Fruit fly (Drosophila melanogaster): ENCODE results near the gene CG31668.
A peak's percentile ranks its signal among the peaks of the same experiment; 100 is the strongest.

Gene CG31668

DNA sequence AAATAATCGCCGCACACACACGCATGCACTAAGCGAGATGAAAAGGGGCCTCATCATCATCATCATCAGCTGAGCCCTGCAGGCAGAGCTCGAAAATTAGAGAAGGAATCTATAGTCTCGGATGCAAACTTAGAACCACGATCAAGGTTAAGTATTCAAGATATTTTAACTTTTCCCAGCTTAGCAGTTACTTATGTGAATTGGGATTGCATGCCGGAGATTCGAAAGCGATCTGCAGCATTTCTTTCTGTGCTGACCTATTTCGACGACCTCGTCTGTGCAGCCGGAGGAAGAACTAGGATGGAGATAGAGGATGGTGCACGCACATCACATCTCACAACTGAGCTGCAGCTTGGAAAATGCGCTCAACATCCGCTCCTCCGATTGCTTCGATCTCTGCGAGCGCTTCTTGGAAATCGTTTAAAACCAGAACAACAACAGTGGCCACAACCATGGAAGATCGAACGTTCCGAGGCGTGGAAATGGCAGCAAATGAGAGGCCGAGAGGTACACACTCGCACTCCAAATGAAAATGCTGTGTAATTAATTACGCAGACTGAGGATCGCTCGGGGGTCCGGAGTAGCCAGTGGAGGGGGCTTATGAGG, 23.1 kb downstream of the CG31668 start (continued):
- TF ChIP-seq Bgb (GFP tag; IDR thresholded peaks at IDR 0.05; ENCODE audit: partially characterized antibody) (no peak), CG4360 (GFP tag; IDR thresholded peaks at IDR 0.05) (peak; percentile 49), Sry-β (GFP tag; optimal IDR thresholded peaks at IDR 0.05) (no peak), CG3281 (GFP tag; optimal IDR thresholded peaks at IDR 0.05) (no peak), sens (GFP tag) (peak; percentile 97), Hr3 (GFP tag; optimal IDR thresholded peaks at IDR 0.05) (peak; percentile 50), CG15601 (tag; optimal IDR thresholded peaks at IDR 0.05) (peak; percentile 56), CG7839 (tag; optimal IDR thresholded peaks at IDR 0.05) (peak; percentile 67), CG6813 (GFP tag; optimal IDR thresholded peaks at IDR 0.05) (peak; percentile 58), Elba2 (GFP tag; optimal IDR thresholded peaks at IDR 0.05) (peak; percentile 56), H15 (GFP tag; IDR thresholded peaks at IDR 0.05) (0 out of 3 replicates have a peak, but pooled peaks have one; percentile 26), CG12071 (GFP tag; optimal IDR thresholded peaks at IDR 0.05) (no peak), usp (GFP tag; optimal IDR thresholded peaks at IDR 0.05) (no peak), jigr1 (GFP tag; IDR thresholded peaks at IDR 0.05) (no peak), ash1 (GFP tag; optimal IDR thresholded peaks at IDR 0.05) (no peak), Lhr (GFP tag; optimal IDR thresholded peaks at IDR 0.05) (peak; percentile 35), Atf-2 (GFP tag; optimal IDR thresholded peaks at IDR 0.05) (peak; percentile 56), nau (GFP tag; optimal IDR thresholded peaks at IDR 0.05) (no peak), CG10147 (GFP tag; optimal IDR thresholded peaks at IDR 0.05) (no peak), CG2875 (GFP tag; optimal IDR thresholded peaks at IDR 0.05) (peak; percentile 61), sc (optimal IDR thresholded peaks at IDR 0.05) (no peak), sc (GFP tag; optimal IDR thresholded peaks at IDR 0.05) (peak; percentile 52), ssp (GFP tag; IDR thresholded peaks at IDR 0.05) (peak; percentile 38; the same call in 1 of the 2 replicates), CG17802 (tag; optimal IDR thresholded peaks at IDR 0.05) (no peak), CG11504 (tag; optimal IDR thresholded peaks at IDR 0.05) (peak; percentile 30), Tbp (GFP tag; optimal IDR thresholded peaks at IDR 0.05) (no peak), ac (GFP tag; optimal IDR thresholded peaks at IDR 0.05) (peak; percentile 92), amos (GFP tag; IDR thresholded peaks at IDR 0.05; ENCODE audit: partially characterized antibody) (no peak), Abd-B (GFP tag; optimal IDR thresholded peaks at IDR 0.05) (peak; percentile 9), aop (GFP tag; IDR thresholded peaks at IDR 0.05) (peak; percentile 65), bbx (GFP tag; IDR thresholded peaks at IDR 0.05; ENCODE audit: partially characterized antibody) (no peak), Dref (GFP tag; IDR thresholded peaks at IDR 0.05) (no peak), CG7372 (GFP tag; IDR thresholded peaks at IDR 0.05) (no peak), hbn (GFP tag; IDR thresholded peaks at IDR 0.05; ENCODE audit: partially characterized antibody) (no peak), CG17328 (GFP tag; IDR thresholded peaks at IDR 0.05) (peak; percentile 88), CG11085 (GFP tag; IDR thresholded peaks at IDR 0.05) (no peak), CG7271 (tag; optimal IDR thresholded peaks at IDR 0.05) (no peak), ci (GFP tag; IDR thresholded peaks at IDR 0.05) (peak; percentile 83), Hey (tag; optimal IDR thresholded peaks at IDR 0.05) (no peak), HLH54F (GFP tag; optimal IDR thresholded peaks at IDR 0.05) (peak; percentile 29), nom (GFP tag; optimal IDR thresholded peaks at IDR 0.05) (peak; percentile 55), gcm (GFP tag; optimal IDR thresholded peaks at IDR 0.05) (peak; percentile 75), wek (GFP tag; optimal IDR thresholded peaks at IDR 0.05) (no peak), Xbp1 (GFP tag; optimal IDR thresholded peaks at IDR 0.05) (peak; percentile 53), onecut (GFP tag; IDR thresholded peaks at IDR 0.05) (peak; percentile 63), CG6272 (GFP tag; IDR thresholded peaks at IDR 0.05) (0 out of 2 replicates have a peak, but pooled peaks have one; percentile 34), C15 (GFP tag; IDR thresholded peaks at IDR 0.05) (no peak), CG17829 (tag; optimal IDR thresholded peaks at IDR 0.05) (peak; percentile 85), pho (GFP tag; optimal IDR thresholded peaks at IDR 0.05) (no peak), D19B (GFP tag; optimal IDR thresholded peaks at IDR 0.05) (no peak)
